Fruit fly (Drosophila melanogaster) whole organism, embryonic: ENCODE results near the gene CG14013.

Experiments used
- CG10431 ChIP-seq: fragments of 200-800 bp; sonication (Bioruptor generic); optimal IDR thresholded peaks from 3 replicates; lab custom pipeline; 2018; ENCODE audit warnings: missing biosample characterization, mild to moderate bottlenecking, missing genetic modification characterization
- CG10979 ChIP-seq: fragments of 200-800 bp; sonication (Bioruptor generic); optimal IDR thresholded peaks from 2 replicates; lab custom pipeline; 2018; ENCODE audit warnings: missing biosample characterization, mild to moderate bottlenecking, missing genetic modification characterization, moderate library complexity
- CG11398 ChIP-seq: fragments of 200-800 bp; sonication (Bioruptor generic); optimal IDR thresholded peaks from 2 replicates; lab custom pipeline; 2016; ENCODE audit warnings: missing biosample characterization, missing genetic modification characterization
- CG11560 ChIP-seq: fragments of 200-800 bp; sonication (Bioruptor generic); IDR thresholded peaks from 3 replicates; pipeline ENCODE4 v1.3.6; 2022; ENCODE audit warnings: missing biosample characterization, missing genetic modification characterization
- CG12942 ChIP-seq: fragments of 200-800 bp; sonication (Bioruptor generic); optimal IDR thresholded peaks from 3 replicates; lab custom pipeline; 2016; ENCODE audit warnings: missing biosample characterization, missing genetic modification characterization
- CG13424 ChIP-seq: fragments of 200-800 bp; sonication (Bioruptor generic); optimal IDR thresholded peaks from 2 replicates; lab custom pipeline; 2019; ENCODE audit warnings: missing biosample characterization, mild to moderate bottlenecking, missing genetic modification characterization, moderate library complexity
- CG13624 ChIP-seq: fragments of 200-800 bp; sonication (Bioruptor generic); optimal IDR thresholded peaks from 2 replicates; lab custom pipeline; 2016; ENCODE audit warnings: missing biosample characterization, missing genetic modification characterization
- CG13775 ChIP-seq: fragments of 200-800 bp; sonication (Bioruptor generic); optimal IDR thresholded peaks from 3 replicates; lab custom pipeline; 2017; ENCODE audit warnings: missing biosample characterization, mild to moderate bottlenecking, missing genetic modification characterization
- CG14710 ChIP-seq: fragments of 200-800 bp; sonication (Bioruptor generic); optimal IDR thresholded peaks from 3 replicates; lab custom pipeline; 2019; ENCODE audit warnings: missing biosample characterization, mild to moderate bottlenecking, missing genetic modification characterization, moderate library complexity
- CG15269 ChIP-seq: fragments of 200-800 bp; sonication (Bioruptor generic); optimal IDR thresholded peaks from 2 replicates; lab custom pipeline; 2018; ENCODE audit warnings: missing biosample characterization, mild to moderate bottlenecking, missing genetic modification characterization, moderate library complexity
- CG1603 ChIP-seq: fragments of 200-800 bp; sonication (Bioruptor generic); optimal IDR thresholded peaks from 2 replicates; lab custom pipeline; 2019; ENCODE audit warnings: missing biosample characterization, mild to moderate bottlenecking, missing genetic modification characterization, moderate library complexity
- CG17385 ChIP-seq: fragments of 200-800 bp; sonication (Bioruptor generic); optimal IDR thresholded peaks from 3 replicates; lab custom pipeline; 2018; ENCODE audit warnings: missing biosample characterization, mild to moderate bottlenecking, missing genetic modification characterization
- CG18764 ChIP-seq: fragments of 200-800 bp; sonication (Bioruptor generic); optimal IDR thresholded peaks from 3 replicates; lab custom pipeline; 2016; ENCODE audit warnings: missing biosample characterization, missing genetic modification characterization
- CG2202 ChIP-seq: fragments of 200-800 bp; sonication (Bioruptor generic); optimal IDR thresholded peaks from 2 replicates; lab custom pipeline; 2018; ENCODE audit warnings: missing biosample characterization, mild to moderate bottlenecking, missing genetic modification characterization
- CG4707 ChIP-seq: fragments of 200-800 bp; sonication (Bioruptor generic); optimal IDR thresholded peaks from 2 replicates; lab custom pipeline; 2018; ENCODE audit warnings: missing biosample characterization, mild to moderate bottlenecking, missing genetic modification characterization, moderate library complexity
- CG6791 ChIP-seq: fragments of 200-800 bp; sonication (Bioruptor generic); IDR thresholded peaks from 3 replicates; pipeline ENCODE4 v1.3.6; 2022; ENCODE audit warnings: missing biosample characterization, missing genetic modification characterization; ENCODE audit not compliant: partially characterized antibody
- CG7357 ChIP-seq: fragments of 200-800 bp; sonication (Bioruptor generic); IDR thresholded peaks from 3 replicates; pipeline ENCODE4 v1.3.6; 2022; ENCODE audit warnings: missing biosample characterization, missing genetic modification characterization
- CG8478 ChIP-seq: fragments of >200 bp; optimal IDR thresholded peaks from 2 replicates; lab custom pipeline; 2018
- CG8944 ChIP-seq: fragments of 200-800 bp; sonication (Bioruptor generic); optimal IDR thresholded peaks from 3 replicates; lab custom pipeline; 2016; ENCODE audit warnings: missing biosample characterization, missing genetic modification characterization
- CG9876 ChIP-seq: fragments of 200-800 bp; sonication (Bioruptor generic); optimal IDR thresholded peaks from 2 replicates; lab custom pipeline; 2016; ENCODE audit warnings: missing biosample characterization, missing genetic modification characterization
- Ets65A ChIP-seq: fragments of 200-800 bp; sonication (Bioruptor generic); peaks from one replicate; lab custom pipeline; 2016; ENCODE audit warnings: missing biosample characterization, missing genetic modification characterization
- H15 ChIP-seq: fragments of 200-800 bp; sonication (Bioruptor generic); IDR thresholded peaks from 3 replicates; pipeline ENCODE4 v1.3.6; 2022; ENCODE audit warnings: missing biosample characterization, missing genetic modification characterization
- Hey ChIP-seq: fragments of 200-800 bp; sonication (Bioruptor generic); optimal IDR thresholded peaks from 3 replicates; lab custom pipeline; 2018; ENCODE audit warnings: missing biosample characterization, mild to moderate bottlenecking, missing genetic modification characterization
- HmgZ ChIP-seq: fragments of 200-800 bp; sonication (Bioruptor generic); optimal IDR thresholded peaks from 2 replicates; lab custom pipeline; 2018; ENCODE audit warnings: missing biosample characterization, mild to moderate bottlenecking, missing genetic modification characterization
- Hr51 ChIP-seq, 2 experiments: fragments of 200-800 bp; sonication (Bioruptor generic); optimal IDR thresholded peaks; 2 replicates in 1 of 2; 3 replicates in 1 of 2; lab custom pipeline; 2016 to 2018; ENCODE audit warnings: missing biosample characterization in 2 of 2, missing genetic modification characterization in 2 of 2, mild to moderate bottlenecking in 1 of 2, moderate library complexity in 1 of 2
- Oli ChIP-seq: fragments of 200-800 bp; sonication (Bioruptor generic); optimal IDR thresholded peaks from 2 replicates; lab custom pipeline; 2018; ENCODE audit warnings: missing biosample characterization, mild to moderate bottlenecking, missing genetic modification characterization, moderate library complexity
- Opbp ChIP-seq: fragments of 200-800 bp; sonication (Bioruptor generic); IDR thresholded peaks from 3 replicates; pipeline ENCODE4 v1.3.6; 2022; ENCODE audit warnings: missing biosample characterization, missing genetic modification characterization; ENCODE audit not compliant: partially characterized antibody
- PHDP ChIP-seq: fragments of 200-800 bp; sonication (Bioruptor generic); optimal IDR thresholded peaks from 3 replicates; lab custom pipeline; 2018; ENCODE audit warnings: missing biosample characterization, mild to moderate bottlenecking, missing genetic modification characterization, moderate library complexity
- Rx ChIP-seq: fragments of 200-800 bp; sonication (Bioruptor generic); IDR thresholded peaks from 2 replicates; pipeline ENCODE4 v1.3.6; 2022; ENCODE audit warnings: missing biosample characterization, missing genetic modification characterization
- Usf ChIP-seq: fragments of 200-800 bp; sonication (Bioruptor generic); optimal IDR thresholded peaks from 2 replicates; lab custom pipeline; 2017; ENCODE audit warnings: missing genotype, missing biosample characterization, missing genetic modification characterization
- abd-A ChIP-seq: fragments of 200-800 bp; sonication (Bioruptor generic); optimal IDR thresholded peaks from 3 replicates; lab custom pipeline; 2019; ENCODE audit warnings: missing biosample characterization, mild to moderate bottlenecking, missing genetic modification characterization, moderate library complexity
- crol ChIP-seq: fragments of 200-800 bp; sonication (Bioruptor generic); IDR thresholded peaks from 2 replicates; pipeline ENCODE4 v1.3.6; 2022; ENCODE audit warnings: missing biosample characterization, missing genetic modification characterization
- dimm ChIP-seq: fragments of 200-800 bp; sonication (Bioruptor generic); IDR thresholded peaks from 2 replicates; pipeline ENCODE4 v1.3.6; 2022; ENCODE audit warnings: missing biosample characterization, missing genetic modification characterization
- dpn ChIP-seq, 2 experiments: fragments of 200-800 bp; sonication (Bioruptor generic); optimal IDR thresholded peaks; 3 replicates each; lab custom pipeline; 2016; ENCODE audit warnings: missing biosample characterization in 2 of 2, missing genetic modification characterization in 2 of 2
- hb ChIP-seq: fragments of 200-800 bp; sonication (Bioruptor generic); IDR thresholded peaks from 3 replicates; pipeline ENCODE4 v1.3.6; 2022; ENCODE audit warnings: missing biosample characterization, missing genetic modification characterization; ENCODE audit not compliant: partially characterized antibody
- kay ChIP-seq: fragments of 200-800 bp; sonication (Bioruptor generic); optimal IDR thresholded peaks from 2 replicates; lab custom pipeline; 2016; ENCODE audit warnings: missing biosample characterization, missing genetic modification characterization
- nau ChIP-seq: fragments of 200-800 bp; sonication (Bioruptor generic); optimal IDR thresholded peaks from 3 replicates; lab custom pipeline; 2017; ENCODE audit warnings: missing biosample characterization, mild to moderate bottlenecking, missing genetic modification characterization, missing genetic modification reagents
- p53 ChIP-seq: fragments of 200-800 bp; sonication (Bioruptor generic); optimal IDR thresholded peaks from 2 replicates; lab custom pipeline; 2016; ENCODE audit warnings: missing biosample characterization, missing genetic modification characterization
- pan ChIP-seq, 4 experiments: fragments of >200 bp in 3 of 4; fragments of 200-800 bp in 1 of 4; sonication (Bioruptor generic) in 1 of 4; optimal IDR thresholded peaks in 3 of 4; IDR thresholded peaks in 1 of 4; 2 replicates each; pipeline versions ENCODE4 v1.3.6 to Lab custom; 2017 to 2022; ENCODE audit warnings: missing biosample characterization in 2 of 4, missing genetic modification characterization in 2 of 4, mixed read lengths in 1 of 4
- pho ChIP-seq: fragments of 200-800 bp; sonication (Bioruptor generic); optimal IDR thresholded peaks from 2 replicates; lab custom pipeline; 2016; ENCODE audit warnings: missing biosample characterization, missing genetic modification characterization
- pnt ChIP-seq: fragments of 200-800 bp; sonication (Bioruptor generic); optimal IDR thresholded peaks from 3 replicates; lab custom pipeline; 2016; ENCODE audit warnings: missing biosample characterization, missing genetic modification characterization
- ranshi ChIP-seq: fragments of 200-800 bp; sonication (Bioruptor generic); IDR thresholded peaks from 2 replicates; pipeline ENCODE4 v1.3.6; 2022; ENCODE audit warnings: missing biosample characterization, missing genetic modification characterization
- ro ChIP-seq: fragments of 200-800 bp; sonication (Bioruptor generic); IDR thresholded peaks from 2 replicates; pipeline ENCODE4 v1.3.6; 2022; ENCODE audit warnings: missing biosample characterization, missing genetic modification characterization
- scrt ChIP-seq: fragments of 200-800 bp; sonication (Bioruptor generic); optimal IDR thresholded peaks from 2 replicates; lab custom pipeline; 2018; ENCODE audit warnings: missing biosample characterization, mild to moderate bottlenecking, missing genetic modification characterization, moderate library complexity
- sim ChIP-seq: fragments of 200-800 bp; sonication (Bioruptor generic); IDR thresholded peaks from 2 replicates; pipeline ENCODE4 v1.3.6; 2022; ENCODE audit warnings: missing biosample characterization, missing genetic modification characterization
- slbo ChIP-seq: fragments of 200-800 bp; sonication (Bioruptor generic); IDR thresholded peaks from 2 replicates; pipeline ENCODE4 v1.3.6; 2022; ENCODE audit warnings: missing biosample characterization, missing genetic modification characterization
- sr ChIP-seq: fragments of 200-800 bp; sonication (Bioruptor generic); IDR thresholded peaks from 3 replicates; pipeline ENCODE4 v1.3.6; 2022; ENCODE audit warnings: missing biosample characterization, missing genetic modification characterization
- tin ChIP-seq: fragments of 200-800 bp; sonication (Bioruptor generic); optimal IDR thresholded peaks from 3 replicates; lab custom pipeline; 2016; ENCODE audit warnings: missing biosample characterization, missing genetic modification characterization
- usp ChIP-seq: fragments of >200 bp; optimal IDR thresholded peaks from 2 replicates; lab custom pipeline; 2017; ENCODE audit warnings: missing biosample characterization, missing genetic modification characterization

Gene CG14013

dm6 chr2L:5542944-5543515 is 10.6 kb downstream of the CG14013 start (continued):
- TF ChIP-seq H15 (GFP tag; lab: Robert Waterston, UW) (peak; percentile 49; the same call in 1 of the 3 replicates), pho (GFP tag; lab: Kevin White, UChicago) (peak; percentile 38), CG14710 (tag; lab: Kevin White, UChicago) (peak; percentile 4), Hey (tag; lab: Kevin White, UChicago) (peak; percentile 18), ro (GFP tag; lab: Robert Waterston, UW) (no peak), CG10979 (tag; lab: Kevin White, UChicago) (peak; percentile 16), CG6791 (GFP tag; lab: Robert Waterston, UW) (peak; percentile 38; the same call in 1 of the 3 replicates), CG18764 (GFP tag; lab: Kevin White, UChicago) (no peak), CG13424 (tag; lab: Kevin White, UChicago) (peak; percentile 49), Opbp (GFP tag; lab: Robert Waterston, UW) (0 out of 3 replicates have a peak, but pooled peaks have one; percentile 6), CG10431 (GFP tag; lab: Kevin White, UChicago) (no peak), PHDP (tag; lab: Kevin White, UChicago) (peak; percentile 57), Oli (peak; percentile 29), crol (GFP tag; lab: Robert Waterston, UW) (peak; percentile 95), CG15269 (tag; lab: Kevin White, UChicago) (no peak), CG8944 (GFP tag; lab: Kevin White, UChicago) (no peak), tin (peak; percentile 38), abd-A (tag; lab: Kevin White, UChicago) (no peak), dimm (GFP tag; lab: Robert Waterston, UW) (0 out of 2 replicates have a peak, but pooled peaks have one; percentile 21), Rx (no peak), Usf (GFP tag; lab: Kevin White, UChicago) (no peak), sr (GFP tag; lab: Robert Waterston, UW) (0 out of 3 replicates have a peak, but pooled peaks have one; percentile 21), CG4707 (GFP tag; lab: Kevin White, UChicago) (no peak), dpn (GFP tag; optimal IDR thresholded peaks at IDR 0.05; lab: Kevin White, UChicago) (peak; percentile 24 to 72), CG2202 (tag; lab: Kevin White, UChicago) (no peak), p53 (peak; percentile 61), CG8478 (lab: Kevin White, UChicago) (no peak), CG7357 (GFP tag; lab: Robert Waterston, UW) (peak; percentile 31; the same call in 1 of the 3 replicates), nau (GFP tag; lab: Kevin White, UChicago) (no peak), kay (GFP tag; lab: Kevin White, UChicago) (peak; percentile 11), CG17385 (GFP tag; lab: Kevin White, UChicago) (peak; percentile 54), HmgZ (tag; lab: Kevin White, UChicago) (peak; percentile 57), sim (GFP tag; lab: Robert Waterston, UW) (0 out of 2 replicates have a peak, but pooled peaks have one; percentile 7), usp (GFP tag; lab: Kevin White, UChicago) (no peak), hb (GFP tag; lab: Robert Waterston, UW) (no peak), Ets65A (GFP tag; lab: Kevin White, UChicago) (peak; percentile 78), Hr51 (GFP tag; optimal IDR thresholded peaks at IDR 0.05; lab: Kevin White, UChicago) (peak in 1 of 2 experiments; percentile 7), ranshi (GFP tag; lab: Robert Waterston, UW) (peak; percentile 47; the same call in 1 of the 2 replicates), slbo (GFP tag; lab: Robert Waterston, UW) (peak; percentile 71), CG11398 (peak; percentile 29), pan (optimal IDR thresholded peaks at IDR 0.05; lab: Kevin White, UChicago) (no peak), pan (GFP tag; optimal IDR thresholded peaks at IDR 0.05 in 1 of 2, IDR thresholded peaks at IDR 0.05 in 1 of 2) (peak in 1 of 2 experiments; percentile 44), scrt (GFP tag; lab: Kevin White, UChicago) (peak; percentile 26), CG9876 (peak; percentile 39), CG1603 (peak; percentile 63), CG13775 (GFP tag; lab: Kevin White, UChicago) (peak; percentile 49), pnt (peak; percentile 9), CG12942 (GFP tag; lab: Kevin White, UChicago) (peak; percentile 40), CG13624 (GFP tag; lab: Kevin White, UChicago) (peak; percentile 15), CG11560 (tag; lab: Robert Waterston, UW) (no peak)
